Fruit fly (Drosophila melanogaster): ENCODE data around the gene CG7330.
A peak's percentile ranks its signal among the peaks of the same experiment; 100 is the strongest.

The CG7330 gene

DNA sequence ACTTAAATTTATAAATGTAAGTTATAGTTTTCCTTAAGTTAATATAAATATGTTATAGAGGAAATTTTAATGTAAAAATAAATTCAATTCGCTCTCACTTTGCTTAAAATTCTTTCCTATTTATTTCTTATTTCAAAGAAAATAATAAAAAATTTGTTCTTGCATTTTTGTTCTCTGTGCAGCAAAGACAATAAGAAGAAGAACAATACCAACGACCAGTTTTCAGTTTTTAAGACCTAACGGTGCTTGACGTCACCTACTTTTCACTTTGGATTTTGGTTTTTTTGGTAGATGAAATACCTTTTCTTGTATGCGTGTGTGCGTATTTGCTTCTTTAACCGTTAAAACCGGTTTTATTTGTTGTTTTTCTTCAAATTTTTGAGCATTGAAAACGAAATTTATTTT, 46.6 kb upstream of the CG7330 start (continued):
- TF ChIP-seq CG9139 (GFP tag; optimal IDR thresholded peaks at IDR 0.05) = no peak
- no peak for TF ChIP-seq CG3919 (GFP tag; optimal IDR thresholded peaks at IDR 0.05)
- TF ChIP-seq Eip75B (GFP tag; optimal IDR thresholded peaks at IDR 0.05) = no peak
- no peak for TF ChIP-seq Sox14 (GFP tag; optimal IDR thresholded peaks at IDR 0.05)
- no peak for TF ChIP-seq CG31627 (GFP tag; optimal IDR thresholded peaks at IDR 0.05)
- no peak for TF ChIP-seq CG10631 (GFP tag; optimal IDR thresholded peaks at IDR 0.05)

DNA sequence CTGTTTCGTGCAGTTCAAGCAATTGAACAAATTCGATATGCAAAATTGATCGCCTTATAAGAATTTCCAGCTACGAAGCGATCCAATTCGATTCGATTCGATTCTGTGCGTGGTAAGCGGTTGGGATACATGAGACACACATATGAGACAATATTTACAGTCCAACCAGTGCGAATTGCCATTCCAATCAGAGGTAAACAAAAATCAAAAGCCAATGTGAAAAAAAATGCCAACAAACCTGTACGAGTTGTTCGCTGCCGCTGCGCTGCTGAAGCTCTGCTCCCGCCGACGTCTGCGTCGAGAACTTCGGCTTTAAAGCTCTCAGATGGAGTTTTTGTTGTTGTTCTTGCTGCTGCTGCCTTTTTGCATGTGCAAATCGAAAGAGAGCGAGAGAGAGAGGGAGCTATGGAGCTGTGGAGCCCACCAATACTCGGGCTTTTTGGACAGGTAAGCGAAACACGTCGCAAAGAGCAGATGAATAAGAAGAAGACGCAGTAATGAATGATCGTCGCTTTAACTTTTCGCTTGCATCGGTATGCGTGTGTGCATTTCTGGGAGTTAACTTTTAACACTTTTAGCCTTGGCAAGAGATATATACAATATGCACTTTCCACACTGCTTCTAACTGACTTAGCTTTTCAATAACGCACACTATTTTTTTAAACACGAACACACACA, 43.2 kb upstream of the CG7330 start:
- TF ChIP-seq CG32006 (GFP tag; optimal IDR thresholded peaks at IDR 0.05) = no peak
- TF ChIP-seq fkh (GFP tag; optimal IDR thresholded peaks at IDR 0.05) = peak; percentile 17
- peak; percentile 51; the same call in 2 of the 3 replicates for TF ChIP-seq CG6163 (GFP tag; IDR thresholded peaks at IDR 0.05)
- peak; percentile 14 for TF ChIP-seq CG6808 (GFP tag; optimal IDR thresholded peaks at IDR 0.05)
- peak in 1 of 2 experiments; percentile 35 for TF ChIP-seq ss (GFP tag; optimal IDR thresholded peaks at IDR 0.05)
- TF ChIP-seq CG3919 (GFP tag; optimal IDR thresholded peaks at IDR 0.05) = no peak

- TF ChIP-seq Hr39 (GFP tag; optimal IDR thresholded peaks at IDR 0.05) = peak; percentile 55
- peak; percentile 25 for TF ChIP-seq Ets21C (GFP tag; optimal IDR thresholded peaks at IDR 0.05)
- TF ChIP-seq CG8632 (GFP tag; optimal IDR thresholded peaks at IDR 0.05) = peak; percentile 50
- peak; percentile 67 for TF ChIP-seq CG6808 (GFP tag; optimal IDR thresholded peaks at IDR 0.05)
- no peak for TF ChIP-seq CG15336 (GFP tag; IDR thresholded peaks at IDR 0.05)
- peak; percentile 49 for TF ChIP-seq CG6792 (GFP tag; optimal IDR thresholded peaks at IDR 0.05)
- TF ChIP-seq ss (GFP tag; optimal IDR thresholded peaks at IDR 0.05) = peak in 1 of 2 experiments; percentile 37
- peak; percentile 78 for TF ChIP-seq OdsH (GFP tag; optimal IDR thresholded peaks at IDR 0.05)
- TF ChIP-seq CG6163 (GFP tag; IDR thresholded peaks at IDR 0.05) = peak; percentile 18; the same call in 2 of the 3 replicates
- TF ChIP-seq salr (GFP tag; optimal IDR thresholded peaks at IDR 0.05) = peak in 1 of 2 experiments; percentile 17
- peak; percentile 50 for TF ChIP-seq fkh (GFP tag; optimal IDR thresholded peaks at IDR 0.05)
- TF ChIP-seq Eip78C (GFP tag) = peak; percentile 88
- TF ChIP-seq Lpt (GFP tag; optimal IDR thresholded peaks at IDR 0.05) = peak; percentile 12
- peak; percentile 49; the same call in 1 of the 2 replicates for TF ChIP-seq Gug (GFP tag; IDR thresholded peaks at IDR 0.05)
- TF ChIP-seq CG32006 (GFP tag; optimal IDR thresholded peaks at IDR 0.05) = peak; percentile 75
- peak; percentile 38 for TF ChIP-seq CG8319 (GFP tag; optimal IDR thresholded peaks at IDR 0.05)
- TF ChIP-seq pdm3 (GFP tag; optimal IDR thresholded peaks at IDR 0.05) = peak; percentile 66
- TF ChIP-seq CG11902 (GFP tag; optimal IDR thresholded peaks at IDR 0.05) = peak; percentile 46
- peak; percentile 34 for TF ChIP-seq Sox14 (GFP tag; optimal IDR thresholded peaks at IDR 0.05)
- TF ChIP-seq CG9139 (GFP tag; optimal IDR thresholded peaks at IDR 0.05) = no peak
- TF ChIP-seq CG3032 (tag; optimal IDR thresholded peaks at IDR 0.05) = peak; percentile 81
- peak; percentile 39 for TF ChIP-seq CG7368 (GFP tag; optimal IDR thresholded peaks at IDR 0.05)
- no peak for TF ChIP-seq Hr38 (GFP tag; optimal IDR thresholded peaks at IDR 0.05)
- TF ChIP-seq dsx (GFP tag; optimal IDR thresholded peaks at IDR 0.05; ENCODE audit: poor library complexity, severe bottlenecking) = peak; percentile 96
- TF ChIP-seq net (GFP tag; optimal IDR thresholded peaks at IDR 0.05) = peak; percentile 1
- TF ChIP-seq acj6 (GFP tag; optimal IDR thresholded peaks at IDR 0.05) = peak; percentile 74
- TF ChIP-seq CG3919 (GFP tag; optimal IDR thresholded peaks at IDR 0.05) = peak; percentile 46
- TF ChIP-seq Met (GFP tag; optimal IDR thresholded peaks at IDR 0.05) = no peak
- peak; percentile 3 for TF ChIP-seq CG6854 (GFP tag; optimal IDR thresholded peaks at IDR 0.05)
- no peak for TF ChIP-seq CG1621 (tag; optimal IDR thresholded peaks at IDR 0.05)
- peak; percentile 55 for TF ChIP-seq dac (GFP tag; optimal IDR thresholded peaks at IDR 0.05)
- no peak for TF ChIP-seq spab (GFP tag; optimal IDR thresholded peaks at IDR 0.05)
- peak; percentile 58 for TF ChIP-seq Sox15 (GFP tag; optimal IDR thresholded peaks at IDR 0.05)
- TF ChIP-seq lz (GFP tag; optimal IDR thresholded peaks at IDR 0.05) = peak; percentile 69
- TF ChIP-seq achi (GFP tag; optimal IDR thresholded peaks at IDR 0.05) = peak; percentile 67
- TF ChIP-seq fd59A (GFP tag; optimal IDR thresholded peaks at IDR 0.05) = peak; percentile 24
- peak; percentile 40 for TF ChIP-seq Blimp-1 (GFP tag; optimal IDR thresholded peaks at IDR 0.05)
- TF ChIP-seq svp (GFP tag) = no peak
- TF ChIP-seq Hr4 (GFP tag; optimal IDR thresholded peaks at IDR 0.05) = peak; percentile 65
- TF ChIP-seq CG16779 (tag; optimal IDR thresholded peaks at IDR 0.05) = no peak
Measured at dm6 chr3L:18106021-18106944, 42.4 kb upstream of the CG7330 start, which contains the start of the genes CG13698 and mRpS26. Gene CG13698, minus strand, starts transcription at chr3L:18106149. Gene mRpS26, plus strand, starts transcription at chr3L:18106579.
